Worm (Caenorhabditis elegans) whole organism, L4 larva: ENCODE measurements around the gene fbxa-48.
A peak's percentile ranks its signal among the peaks of the same experiment; 100 is the strongest.

Experiments
- F44E2.7 ChIP-seq: fragments of 200-800 bp; sonication (Bioruptor generic); IDR thresholded peaks from 2 replicates; pipeline ENCODE4 v2.1.2; 2022; ENCODE audit warnings: missing genetic modification characterization, missing compliant biosample characterization
- F49E8.2 ChIP-seq: sonication (generic microtip); optimal IDR thresholded peaks from 2 replicates; lab custom pipeline; 2016; ENCODE audit warnings: missing compliant biosample characterization, mild to moderate bottlenecking, missing genetic modification characterization, borderline replicate concordance
- T20F7.1 ChIP-seq: fragments of 200-800 bp; sonication (Bioruptor generic); optimal IDR thresholded peaks from 2 replicates; lab custom pipeline; 2018; ENCODE audit warnings: mild to moderate bottlenecking, missing genetic modification characterization, missing compliant biosample characterization
- T26A8.4 ChIP-seq: fragments of 200-800 bp; sonication (Bioruptor generic); IDR thresholded peaks from 2 replicates; pipeline ENCODE4 v1.3.6; 2022; ENCODE audit warnings: missing genetic modification characterization, missing compliant biosample characterization
- Y48G9A.11 ChIP-seq: fragments of 200-800 bp; sonication (Bioruptor generic); IDR thresholded peaks from 2 replicates; pipeline ENCODE4 v1.3.6; 2022; ENCODE audit warnings: missing genetic modification reagents, missing genetic modification characterization, missing compliant biosample characterization
- ceh-20 ChIP-seq: fragments of 200-800 bp; sonication (Bioruptor generic); IDR thresholded peaks from 2 replicates; pipeline ENCODE4 v1.3.6; 2022; ENCODE audit warnings: missing genetic modification reagents, missing genetic modification characterization, missing compliant biosample characterization
- ceh-28 ChIP-seq: fragments of 150-350 bp; optimal IDR thresholded peaks from 2 replicates; lab custom pipeline; 2014; ENCODE audit warnings: missing biosample characterization, missing genetic modification reagents, missing genetic modification characterization
- ces-1 ChIP-seq: fragments of 150-350 bp; sonication (generic microtip); optimal IDR thresholded peaks from 4 replicates; lab custom pipeline; 2014; ENCODE audit warnings: missing biosample characterization, missing genetic modification reagents, missing genetic modification characterization
- ctbp-1 ChIP-seq: fragments of 200-800 bp; sonication (Bioruptor generic); IDR thresholded peaks from 2 replicates; pipeline ENCODE4 v1.3.6; 2022; ENCODE audit warnings: missing genetic modification reagents, missing genetic modification characterization, missing compliant biosample characterization
- dmd-6 ChIP-seq: fragments of 200-800 bp; sonication (Bioruptor generic); IDR thresholded peaks from 2 replicates; pipeline ENCODE4 v1.3.6; 2022; ENCODE audit warnings: missing genetic modification reagents, missing genetic modification characterization, missing compliant biosample characterization
- dmd-9 ChIP-seq: fragments of 200-800 bp; sonication (Bioruptor generic); IDR thresholded peaks from 2 replicates; pipeline ENCODE4 v1.3.6; 2022; ENCODE audit warnings: missing genetic modification reagents, missing genetic modification characterization, missing compliant biosample characterization
- fkh-10 ChIP-seq: fragments of 150-350 bp; optimal IDR thresholded peaks from 2 replicates; lab custom pipeline; 2014; ENCODE audit warnings: missing biosample characterization, missing genetic modification reagents, missing genetic modification characterization
- hlh-11 ChIP-seq: fragments of 200-800 bp; sonication (Bioruptor generic); optimal IDR thresholded peaks from 2 replicates; lab custom pipeline; 2018; ENCODE audit warnings: mild to moderate bottlenecking, missing genetic modification characterization, missing compliant biosample characterization
- hlh-30 ChIP-seq: sonication (generic microtip); optimal IDR thresholded peaks from 2 replicates; lab custom pipeline; 2017; ENCODE audit warnings: antibody characterized with exemption, mild to moderate bottlenecking, missing genetic modification characterization, missing compliant biosample characterization; ENCODE audit not compliant: insufficient read depth
- jun-1 ChIP-seq: fragments of 150-350 bp; optimal IDR thresholded peaks from 2 replicates; lab custom pipeline; 2014; ENCODE audit warnings: missing biosample characterization, missing genetic modification reagents, missing genetic modification characterization
- lim-7 ChIP-seq: fragments of 200-800 bp; sonication (Bioruptor generic); IDR thresholded peaks from 2 replicates; pipeline ENCODE4 v1.3.6; 2022; ENCODE audit warnings: missing genetic modification characterization, missing compliant biosample characterization
- lin-38 ChIP-seq: fragments of 200-800 bp; sonication (Bioruptor generic); IDR thresholded peaks from 2 replicates; pipeline ENCODE4 v1.3.6; 2022; ENCODE audit warnings: missing genetic modification reagents, missing genetic modification characterization, missing compliant biosample characterization
- lsy-2 ChIP-seq, 2 experiments: fragments of 150-350 bp in 1 of 2; sonication (generic microtip) in 1 of 2; optimal IDR thresholded peaks; 2 replicates each; lab custom pipeline; 2014 to 2017; ENCODE audit warnings: missing biosample characterization in 2 of 2, missing genetic modification characterization in 2 of 2
- madf-5 ChIP-seq, 2 experiments: fragments of 200-800 bp; sonication (Bioruptor generic); IDR thresholded peaks; 2 replicates each; pipeline ENCODE4 v1.3.6; 2022; ENCODE audit warnings: missing compliant biosample characterization in 2 of 2, missing genetic modification characterization in 2 of 2
- mdl-1 ChIP-seq, 2 experiments: fragments of 150-350 bp in 1 of 2; sonication (generic microtip) in 1 of 2; optimal IDR thresholded peaks; 2 replicates each; lab custom pipeline; 2014 to 2017; ENCODE audit warnings: missing biosample characterization in 2 of 2, missing genetic modification characterization in 2 of 2
- mep-1 ChIP-seq: fragments of 150-350 bp; sonication (generic microtip); optimal IDR thresholded peaks from 3 replicates; lab custom pipeline; 2014; ENCODE audit warnings: missing biosample characterization, missing genetic modification characterization
- mxl-2 ChIP-seq: fragments of 200-800 bp; sonication (Bioruptor generic); conservative IDR thresholded peaks from 2 replicates; pipeline ENCODE4 v1.3.6; 2022; ENCODE audit warnings: missing genetic modification reagents, missing genetic modification characterization, missing compliant biosample characterization
- mxl-3 ChIP-seq: fragments of 200-800 bp; sonication (Bioruptor generic); optimal IDR thresholded peaks from 2 replicates; lab custom pipeline; 2018; ENCODE audit warnings: mild to moderate bottlenecking, missing genetic modification characterization, missing compliant biosample characterization
- nhr-10 ChIP-seq: fragments of 150-350 bp; optimal IDR thresholded peaks from 2 replicates; lab custom pipeline; 2014; ENCODE audit warnings: missing biosample characterization, missing genetic modification characterization
- nhr-237 ChIP-seq: sonication (generic microtip); optimal IDR thresholded peaks from 2 replicates; lab custom pipeline; 2017; ENCODE audit warnings: missing biosample characterization, missing genetic modification characterization
- nhr-25 ChIP-seq: sonication (generic microtip); optimal IDR thresholded peaks from 2 replicates; lab custom pipeline; 2017; ENCODE audit warnings: missing genetic modification characterization, mild to moderate bottlenecking, missing compliant biosample characterization, antibody characterized with exemption, moderate library complexity, borderline replicate concordance; ENCODE audit not compliant: insufficient read depth
- nhr-48 ChIP-seq: sonication (generic microtip); optimal IDR thresholded peaks from 2 replicates; lab custom pipeline; 2016; ENCODE audit warnings: mild to moderate bottlenecking, missing genetic modification characterization, missing compliant biosample characterization
- nhr-6 ChIP-seq: fragments of 150-350 bp; optimal IDR thresholded peaks from 2 replicates; lab custom pipeline; 2014; ENCODE audit warnings: missing biosample characterization, missing genetic modification characterization
- nhr-77 ChIP-seq: fragments of 150-350 bp; optimal IDR thresholded peaks from 2 replicates; lab custom pipeline; 2014; ENCODE audit warnings: missing biosample characterization, missing genetic modification characterization
- skn-1 ChIP-seq: fragments of 150-350 bp; optimal IDR thresholded peaks from 2 replicates; lab custom pipeline; 2014; ENCODE audit warnings: missing biosample characterization, missing genetic modification characterization
- tag-97 ChIP-seq: fragments of 200-800 bp; sonication (Bioruptor generic); IDR thresholded peaks from 2 replicates; pipeline ENCODE4 v1.3.6; 2022; ENCODE audit warnings: missing genetic modification characterization, missing compliant biosample characterization
- tra-1 ChIP-seq: fragments of 200-800 bp; sonication (Bioruptor generic); IDR thresholded peaks from 2 replicates; pipeline ENCODE4 v1.3.6; 2022; ENCODE audit warnings: missing genetic modification reagents, missing genetic modification characterization, missing compliant biosample characterization
- zfp-3 ChIP-seq: fragments of 200-800 bp; sonication (Bioruptor generic); conservative IDR thresholded peaks from 2 replicates; pipeline ENCODE4 v1.3.6; 2022; ENCODE audit warnings: missing genetic modification reagents, missing genetic modification characterization, missing compliant biosample characterization
- zip-11 ChIP-seq: fragments of 200-800 bp; sonication (Bioruptor generic); IDR thresholded peaks from 2 replicates; pipeline ENCODE4 v1.3.6; 2022; ENCODE audit warnings: missing genetic modification characterization, missing compliant biosample characterization
- ztf-11 ChIP-seq: fragments of 150-350 bp; optimal IDR thresholded peaks from 2 replicates; lab custom pipeline; 2014; ENCODE audit warnings: missing biosample characterization, missing genetic modification characterization

Gene fbxa-48

ce11 chrIII:2281975-2282957 is 10.3 kb upstream of the fbxa-48 start, which contains the start of gene Y54F10BM.3:
TSS of gene Y54F10BM.3 (plus strand) at chrIII:2282025.
- TF ChIP-seq ceh-28 (tag; lab: Kevin White, UChicago) (peak; percentile 97), lsy-2 (tag; optimal IDR thresholded peaks at IDR 0.05; lab: Kevin White, UChicago) (no peak)

- TF ChIP-seq hlh-30 (tag; lab: Kevin White, UChicago) (peak; percentile 3), nhr-25 (tag; lab: Kevin White, UChicago) (no peak)
These were observed 8.6 kb upstream of the fbxa-48 start, which contains the start of gene Y54F10BM.22 for ce11 chrIII:2280569-2280968. TSS of gene Y54F10BM.22 (plus strand) at chrIII:2280899.

- TF ChIP-seq hlh-11 (no peak), T26A8.4 (GFP tag; lab: Robert Waterston, UW) (no peak), zip-11 (GFP tag; lab: Robert Waterston, UW) (no peak), nhr-10 (no peak), tag-97 (GFP tag; lab: Robert Waterston, UW) (no peak), F49E8.2 (no peak), dmd-6 (GFP tag; lab: Robert Waterston, UW) (no peak), dmd-9 (no peak)
These were observed 7.5 kb upstream of the fbxa-48 start, which contains the start of gene Y54F10BM.23 for ce11 chrIII:2279457-2279856. TSS of gene Y54F10BM.23 (minus strand) at chrIII:2279557.

- TF ChIP-seq mxl-2 (GFP tag; lab: Robert Waterston, UW): no peak
- TF ChIP-seq nhr-77: no peak
- no peak for TF ChIP-seq madf-5 (GFP tag; IDR thresholded peaks at IDR 0.05; lab: Robert Waterston, UW)
- TF ChIP-seq dmd-9: no peak
- no peak for TF ChIP-seq mxl-3 (GFP tag; lab: Kevin White, UChicago)
- no peak for TF ChIP-seq T20F7.1 (GFP tag; lab: Kevin White, UChicago)
- TF ChIP-seq nhr-6 (tag; lab: Kevin White, UChicago): no peak
- TF ChIP-seq ztf-11 (tag; lab: Kevin White, UChicago): no peak
- TF ChIP-seq jun-1 (tag; lab: Kevin White, UChicago): no peak
- TF ChIP-seq lin-38 (GFP tag; lab: Robert Waterston, UW): no peak
- no peak for TF ChIP-seq skn-1 (tag; lab: Kevin White, UChicago)
- no peak for TF ChIP-seq F44E2.7
- TF ChIP-seq ctbp-1 (GFP tag; lab: Robert Waterston, UW): no peak
- no peak for TF ChIP-seq zip-11 (GFP tag; lab: Robert Waterston, UW)
These were observed 4.9 kb upstream of the fbxa-48 start, which contains the start of gene Y54F10BM.21 for ce11 chrIII:2276842-2277241. TSS of gene Y54F10BM.21 (plus strand) at chrIII:2277142.

ce11 chrIII:2272732-2273131 is 757 bp upstream of the fbxa-48 start, which contains the start of gene fbxa-39:
TSS of gene fbxa-39 (plus strand) at chrIII:2273032.
- TF ChIP-seq nhr-25 (tag; lab: Kevin White, UChicago): no peak
- no peak for TF ChIP-seq tra-1 (GFP tag; lab: Robert Waterston, UW)
- no peak for TF ChIP-seq ces-1
- TF ChIP-seq hlh-11: no peak
- TF ChIP-seq mep-1: no peak
- TF ChIP-seq F44E2.7: no peak
- TF ChIP-seq nhr-48: no peak
- TF ChIP-seq zfp-3 (GFP tag; lab: Robert Waterston, UW): no peak
- TF ChIP-seq lin-38 (GFP tag; lab: Robert Waterston, UW): no peak
- no peak for TF ChIP-seq mdl-1 (tag; optimal IDR thresholded peaks at IDR 0.05; lab: Kevin White, UChicago)
- no peak for TF ChIP-seq fkh-10 (GFP tag; lab: Kevin White, UChicago)
- no peak for TF ChIP-seq Y48G9A.11 (GFP tag; lab: Robert Waterston, UW)
- no peak for TF ChIP-seq lim-7 (GFP tag; lab: Robert Waterston, UW)
- no peak for TF ChIP-seq nhr-237 (tag; lab: Kevin White, UChicago)
- TF ChIP-seq ceh-20 (GFP tag; lab: Robert Waterston, UW): no peak
